Fruit fly (Drosophila melanogaster) whole organism, pupa: ENCODE measurements around the gene PGS1.
A peak's percentile ranks its signal among the peaks of the same experiment; 100 is the strongest.

Experiments
- CG10348 ChIP-seq: fragments of 200-800 bp; sonication (Bioruptor generic); IDR thresholded peaks from 2 replicates; pipeline ENCODE4 v1.3.6; 2022; ENCODE audit warnings: missing biosample characterization, missing genetic modification characterization
- CG12605 ChIP-seq: fragments of 200-800 bp; sonication (Bioruptor generic); IDR thresholded peaks from 2 replicates; pipeline ENCODE4 v1.3.6; 2022; ENCODE audit warnings: missing biosample characterization, missing genetic modification characterization
- CG13204 ChIP-seq: fragments of 200-800 bp; sonication (Bioruptor generic); optimal IDR thresholded peaks from 2 replicates; lab custom pipeline; 2018; ENCODE audit warnings: missing biosample characterization, mild to moderate bottlenecking, missing genetic modification characterization, moderate library complexity
- CG14655 ChIP-seq: fragments of 200-800 bp; sonication (Bioruptor generic); optimal IDR thresholded peaks from 3 replicates; lab custom pipeline; 2017; ENCODE audit warnings: mild to moderate bottlenecking, missing biosample characterization, missing genetic modification reagents, missing genetic modification characterization
- CG15710 ChIP-seq: fragments of 200-800 bp; sonication (Bioruptor generic); optimal IDR thresholded peaks from 2 replicates; lab custom pipeline; 2018; ENCODE audit warnings: missing biosample characterization, mild to moderate bottlenecking, missing genetic modification characterization, moderate library complexity
- CG17806 ChIP-seq: fragments of 200-800 bp; sonication (Bioruptor generic); optimal IDR thresholded peaks from 2 replicates; lab custom pipeline; 2018; ENCODE audit warnings: missing biosample characterization, mild to moderate bottlenecking, missing genetic modification characterization, moderate library complexity
- CG32121 ChIP-seq: fragments of 200-800 bp; sonication (Bioruptor generic); IDR thresholded peaks from 2 replicates; pipeline ENCODE4 v1.3.6; 2022; ENCODE audit warnings: missing biosample characterization, missing genetic modification characterization
- CG34367 ChIP-seq: fragments of 200-800 bp; sonication (Bioruptor generic); optimal IDR thresholded peaks from 2 replicates; lab custom pipeline; 2018; ENCODE audit warnings: missing biosample characterization, mild to moderate bottlenecking, missing genetic modification characterization
- CG4496 ChIP-seq: fragments of 200-800 bp; sonication (Bioruptor generic); IDR thresholded peaks from 3 replicates; pipeline ENCODE4 v1.3.6; 2022; ENCODE audit warnings: missing biosample characterization, missing genetic modification characterization
- CG8159 ChIP-seq: fragments of 200-800 bp; sonication (Bioruptor generic); optimal IDR thresholded peaks from 3 replicates; lab custom pipeline; 2018; ENCODE audit warnings: missing biosample characterization, mild to moderate bottlenecking, missing genetic modification characterization, moderate library complexity
- CG8301 ChIP-seq: fragments of 200-800 bp; sonication (Bioruptor generic); optimal IDR thresholded peaks from 2 replicates; lab custom pipeline; 2018; ENCODE audit warnings: missing biosample characterization, mild to moderate bottlenecking, missing genetic modification characterization
- CG9948 ChIP-seq: fragments of 200-800 bp; sonication (Bioruptor generic); optimal IDR thresholded peaks from 2 replicates; lab custom pipeline; 2018; ENCODE audit warnings: missing biosample characterization, mild to moderate bottlenecking, missing genetic modification characterization, moderate library complexity
- D1 ChIP-seq: fragments of 200-800 bp; sonication (Bioruptor generic); optimal IDR thresholded peaks from 2 replicates; lab custom pipeline; 2018; ENCODE audit warnings: missing biosample characterization, mild to moderate bottlenecking, missing genetic modification characterization, moderate library complexity
- EcR ChIP-seq: fragments of 200-800 bp; sonication (Bioruptor generic); optimal IDR thresholded peaks from 3 replicates; lab custom pipeline; 2019; ENCODE audit warnings: missing biosample characterization, missing genetic modification characterization, mild to moderate bottlenecking, moderate library complexity, missing genetic modification reagents
- Ets98B ChIP-seq: fragments of 200-800 bp; sonication (Bioruptor generic); IDR thresholded peaks from 2 replicates; pipeline ENCODE4 v1.3.6; 2022; ENCODE audit warnings: missing biosample characterization, missing genetic modification characterization
- Pif1A ChIP-seq: fragments of 200-800 bp; sonication (Bioruptor generic); optimal IDR thresholded peaks from 3 replicates; lab custom pipeline; 2016; ENCODE audit warnings: missing biosample characterization, missing genetic modification characterization
- Pif1B ChIP-seq: fragments of 200-800 bp; sonication (Bioruptor generic); optimal IDR thresholded peaks from 3 replicates; lab custom pipeline; 2016; ENCODE audit warnings: missing biosample characterization, missing genetic modification characterization
- Snoo ChIP-seq: fragments of 200-800 bp; sonication (Bioruptor generic); optimal IDR thresholded peaks from 3 replicates; lab custom pipeline; 2017; ENCODE audit warnings: missing biosample characterization, mild to moderate bottlenecking, missing genetic modification characterization, inconsistent platforms
- fd96Ca ChIP-seq: fragments of 200-800 bp; sonication (Bioruptor generic); IDR thresholded peaks from 3 replicates; pipeline ENCODE4 v1.3.6; 2022; ENCODE audit warnings: missing biosample characterization, missing genetic modification characterization
- gl ChIP-seq: fragments of 200-800 bp; sonication (Bioruptor generic); optimal IDR thresholded peaks from 2 replicates; lab custom pipeline; 2018; ENCODE audit warnings: missing biosample characterization, mild to moderate bottlenecking, missing genetic modification characterization
- rn ChIP-seq: fragments of 200-800 bp; sonication (Bioruptor generic); IDR thresholded peaks from 2 replicates; pipeline ENCODE4 v1.3.6; 2022; ENCODE audit warnings: missing biosample characterization, missing genetic modification characterization

Gene PGS1

DNA sequence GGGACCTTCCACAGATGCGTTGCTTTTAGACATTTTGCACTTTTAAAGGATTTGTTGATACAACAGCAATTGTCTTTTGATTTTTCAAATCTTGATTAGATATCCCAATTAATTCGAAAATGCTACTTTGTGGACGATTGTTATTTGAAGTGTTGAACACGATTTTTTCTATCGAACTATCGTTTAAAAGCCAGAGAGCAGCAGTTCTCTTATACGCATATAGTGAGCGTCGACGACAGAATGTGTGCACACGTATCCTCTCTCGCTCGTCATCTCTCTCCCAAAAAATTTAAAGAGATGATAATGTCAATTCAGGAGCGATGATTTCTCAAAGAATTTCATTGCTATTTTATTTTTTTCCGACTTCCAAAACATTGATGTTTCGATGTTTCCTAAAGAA lies 23.4 kb downstream of the PGS1 start, which contains the start of gene CG34283:
Gene CG34283, minus strand, starts transcription at position 101 of the 400 bp plus-strand sequence.
- TF ChIP-seq Snoo (tag; lab: Kevin White, UChicago) (no peak), CG15710 (tag; lab: Kevin White, UChicago) (no peak), fd96Ca (no peak), Pif1B (GFP tag; lab: Kevin White, UChicago) (no peak), CG9948 (no peak), CG14655 (no peak), D1 (tag; lab: Kevin White, UChicago) (no peak), CG8301 (tag; lab: Kevin White, UChicago) (no peak), CG8159 (tag; lab: Kevin White, UChicago) (no peak), rn (no peak), CG34367 (tag; lab: Kevin White, UChicago) (no peak)

- TF ChIP-seq EcR (GFP tag; lab: Kevin White, UChicago): no peak
Observed at dm6 chr3R:18721368-18721767, 24.5 kb downstream of the PGS1 start.

DNA sequence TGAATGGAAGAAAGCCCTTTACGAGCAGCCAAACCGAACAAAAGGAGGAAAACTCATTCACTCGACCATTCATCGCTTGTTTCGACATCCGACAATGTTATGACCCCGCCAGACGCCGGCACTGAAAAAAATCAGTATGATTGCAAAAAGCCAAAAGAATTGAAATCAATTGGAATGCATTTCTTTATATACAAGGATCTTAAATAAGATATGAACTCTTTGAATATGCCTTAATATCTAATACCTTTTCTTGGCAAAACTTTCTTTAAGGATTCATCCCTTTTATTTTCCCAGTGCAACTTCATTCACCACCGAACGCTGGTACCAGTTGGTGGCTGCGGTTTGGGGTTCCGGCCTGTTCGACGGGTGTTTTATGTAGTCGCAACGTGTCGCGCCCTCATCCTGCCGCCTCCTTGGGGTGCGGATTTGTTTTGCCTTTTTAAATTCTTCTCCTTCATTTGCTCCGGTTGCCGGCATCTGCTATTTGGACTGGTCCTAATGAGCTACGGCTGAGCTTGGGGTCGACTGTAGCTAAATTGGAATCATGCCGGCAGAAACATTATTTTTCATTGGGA lies 26.0 kb downstream of the PGS1 start:
- TF ChIP-seq Pif1B (GFP tag; lab: Kevin White, UChicago): peak; percentile 43
- peak; percentile 42 for TF ChIP-seq CG14655
- no peak for TF ChIP-seq CG32121
- peak; percentile 9 for TF ChIP-seq CG13204
- TF ChIP-seq CG15710 (tag; lab: Kevin White, UChicago): peak; percentile 73
- no peak for TF ChIP-seq Ets98B (GFP tag; lab: Robert Waterston, UW)
- TF ChIP-seq CG8301 (tag; lab: Kevin White, UChicago): no peak
- TF ChIP-seq CG8159 (tag; lab: Kevin White, UChicago): peak; percentile 79
- TF ChIP-seq CG34367 (tag; lab: Kevin White, UChicago): peak; percentile 37
- peak; percentile 41 for TF ChIP-seq gl
- TF ChIP-seq Pif1A: peak; percentile 53
- TF ChIP-seq rn: no peak

DNA sequence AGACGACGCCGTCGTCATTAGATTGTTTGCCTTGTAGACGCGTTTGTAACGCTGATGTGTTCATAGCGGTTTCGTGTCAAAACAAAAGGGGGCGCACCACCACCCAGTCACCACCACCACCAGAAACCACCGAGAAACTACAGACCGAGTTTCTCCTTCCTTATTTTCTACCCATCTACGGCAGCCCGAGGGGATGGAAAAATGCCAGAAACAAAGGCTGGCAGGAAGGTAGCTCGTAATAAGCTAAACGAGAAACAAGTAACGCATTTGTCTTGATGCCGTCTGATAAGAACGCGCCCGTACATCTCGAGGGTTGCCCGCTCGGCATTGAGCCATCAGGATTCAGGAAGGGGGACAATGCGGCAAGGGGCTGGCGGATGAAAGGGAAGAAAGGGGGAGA lies 38.3 kb downstream of the PGS1 start:
- TF ChIP-seq EcR (GFP tag; lab: Kevin White, UChicago): no peak
- TF ChIP-seq gl: no peak
- TF ChIP-seq rn: no peak
- TF ChIP-seq CG17806 (tag; lab: Kevin White, UChicago): no peak
- TF ChIP-seq CG34367 (tag; lab: Kevin White, UChicago): no peak
- no peak for TF ChIP-seq CG13204
- TF ChIP-seq CG15710 (tag; lab: Kevin White, UChicago): no peak
- no peak for TF ChIP-seq CG9948
- no peak for TF ChIP-seq CG12605 (GFP tag; lab: Robert Waterston, UW)
- no peak for TF ChIP-seq fd96Ca
- no peak for TF ChIP-seq CG14655

- TF ChIP-seq CG13204: no peak
- TF ChIP-seq CG17806 (tag; lab: Kevin White, UChicago): no peak
- no peak for TF ChIP-seq CG34367 (tag; lab: Kevin White, UChicago)
Observed at dm6 chr3R:18706289-18706688, 39.6 kb downstream of the PGS1 start.

DNA sequence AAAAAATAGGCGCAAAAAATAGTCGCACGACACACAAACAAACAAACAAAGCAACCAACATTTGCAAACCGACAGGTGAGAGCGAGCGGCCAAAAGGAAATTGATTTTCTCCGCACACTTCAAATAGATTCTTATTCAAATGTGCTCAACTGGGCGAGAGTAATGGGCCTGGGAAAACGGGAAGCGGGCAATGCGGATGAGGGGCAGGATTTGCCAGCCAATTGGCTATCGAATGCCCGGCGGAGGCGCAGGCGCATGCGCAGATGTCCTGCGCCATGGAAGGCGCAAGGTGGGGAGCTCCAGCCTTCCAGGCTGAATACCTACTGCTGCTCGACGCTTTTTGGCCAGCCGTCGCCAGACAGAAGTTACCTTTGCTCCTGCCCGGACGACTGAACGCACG lies 40.7 kb downstream of the PGS1 start, which contains the start of the genes ChAT and VAChT:
Gene ChAT, plus strand, starts transcription at position 352 of the 400 bp plus-strand sequence.
Gene VAChT, plus strand, starts transcription at position 352 of the 400 bp plus-strand sequence.
- TF ChIP-seq CG15710 (tag; lab: Kevin White, UChicago) (no peak), gl (no peak), CG8301 (tag; lab: Kevin White, UChicago) (no peak), rn (no peak), CG8159 (tag; lab: Kevin White, UChicago) (no peak), D1 (tag; lab: Kevin White, UChicago) (no peak), Ets98B (GFP tag; lab: Robert Waterston, UW) (no peak), Snoo (tag; lab: Kevin White, UChicago) (no peak), Pif1A (no peak), CG13204 (no peak)
- TF ChIP-seq, all 21 proteins: peak for 0

dm6 chr3R:18703514-18703913 lies 42.3 kb downstream of the PGS1 start:
- no peak for TF ChIP-seq CG8301 (tag; lab: Kevin White, UChicago)
- no peak for TF ChIP-seq rn
- no peak for TF ChIP-seq CG10348 (GFP tag; lab: Robert Waterston, UW)
- no peak for TF ChIP-seq Pif1A
- TF ChIP-seq CG32121: no peak
- TF ChIP-seq fd96Ca: no peak
- no peak for TF ChIP-seq CG15710 (tag; lab: Kevin White, UChicago)
- no peak for TF ChIP-seq Pif1B (GFP tag; lab: Kevin White, UChicago)
- no peak for TF ChIP-seq CG4496
- no peak for TF ChIP-seq gl
- TF ChIP-seq CG8159 (tag; lab: Kevin White, UChicago): no peak
- TF ChIP-seq Snoo (tag; lab: Kevin White, UChicago): no peak
